Fruit fly (Drosophila melanogaster): ENCODE results near the gene CG5171.
A peak's percentile ranks its signal among the peaks of the same experiment; 100 is the strongest.

Gene CG5171

dm6 chr2L:7438505-7438904 is 37.4 kb downstream of the CG5171 start:
- TF ChIP-seq Mio (GFP tag; optimal IDR thresholded peaks at IDR 0.05) (no peak), foxo (GFP tag; optimal IDR thresholded peaks at IDR 0.05) (no peak), sage (GFP tag; optimal IDR thresholded peaks at IDR 0.05) (no peak), tai (GFP tag; optimal IDR thresholded peaks at IDR 0.05) (no peak), Hnf4 (GFP tag; optimal IDR thresholded peaks at IDR 0.05) (no peak), CrebA (GFP tag; optimal IDR thresholded peaks at IDR 0.05; ENCODE audit: borderline replicate concordance) (no peak), GATAd (GFP tag; optimal IDR thresholded peaks at IDR 0.05) (no peak), pan (optimal IDR thresholded peaks at IDR 0.05) (no peak), N (GFP tag; optimal IDR thresholded peaks at IDR 0.05) (no peak), CG9705 (GFP tag; optimal IDR thresholded peaks at IDR 0.05) (no peak), Dif (GFP tag; optimal IDR thresholded peaks at IDR 0.05; ENCODE audit: partially characterized antibody) (no peak), dl (GFP tag; optimal IDR thresholded peaks at IDR 0.05; ENCODE audit: insufficient read depth in 1 of 2, partially characterized antibody in 2 of 2) (no peak), psq (GFP tag; optimal IDR thresholded peaks at IDR 0.05) (no peak), dsf (GFP tag; optimal IDR thresholded peaks at IDR 0.05; ENCODE audit: borderline replicate concordance) (no peak), br (GFP tag; optimal IDR thresholded peaks at IDR 0.05) (no peak)

DNA sequence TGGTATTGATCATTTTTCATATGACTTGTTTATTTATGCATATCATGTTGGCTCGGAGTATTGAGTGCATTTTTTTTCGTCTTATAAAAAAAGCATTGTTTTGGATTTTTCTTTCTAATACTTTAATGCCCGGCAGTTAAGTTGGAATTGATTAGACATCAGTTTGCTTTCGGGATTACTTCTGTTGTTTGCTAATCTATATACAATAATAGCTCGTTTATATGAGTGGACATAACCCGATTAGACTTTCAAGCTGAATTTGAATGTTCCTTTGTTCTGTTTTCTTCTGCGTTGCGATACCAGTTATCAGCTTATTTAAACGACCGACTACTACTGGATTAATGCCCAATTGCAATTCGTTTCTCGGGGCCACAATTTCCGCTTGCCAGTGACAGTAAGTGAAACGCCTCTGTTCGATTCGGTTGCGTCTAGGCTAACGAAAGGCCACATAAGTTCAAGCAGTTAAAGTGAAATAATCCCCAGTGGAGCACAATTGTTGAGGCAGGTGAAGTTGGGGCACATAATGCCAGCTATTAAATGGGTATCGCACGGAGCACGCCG is 39.4 kb downstream of the CG5171 start:
- TF ChIP-seq h (GFP tag; optimal IDR thresholded peaks at IDR 0.05) (no peak), Vsx2 (GFP tag; optimal IDR thresholded peaks at IDR 0.05; ENCODE audit: partially characterized antibody) (no peak), CrebA (GFP tag; optimal IDR thresholded peaks at IDR 0.05; ENCODE audit: borderline replicate concordance) (no peak), Hr78 (GFP tag; optimal IDR thresholded peaks at IDR 0.05) (no peak), fru (GFP tag; optimal IDR thresholded peaks at IDR 0.05) (no peak), sv (GFP tag; optimal IDR thresholded peaks at IDR 0.05) (no peak), HLH106 (tag; optimal IDR thresholded peaks at IDR 0.05) (no peak), Mio (GFP tag; optimal IDR thresholded peaks at IDR 0.05) (no peak), psq (GFP tag; optimal IDR thresholded peaks at IDR 0.05) (no peak), jim (GFP tag; optimal IDR thresholded peaks at IDR 0.05) (no peak)

dm6 chr2L:7442106-7442505 is 41.0 kb downstream of the CG5171 start:
- TF ChIP-seq fru (GFP tag; optimal IDR thresholded peaks at IDR 0.05) (no peak), pan (optimal IDR thresholded peaks at IDR 0.05) (no peak), jim (GFP tag; optimal IDR thresholded peaks at IDR 0.05) (no peak), br (GFP tag; optimal IDR thresholded peaks at IDR 0.05) (no peak), HLH106 (tag; optimal IDR thresholded peaks at IDR 0.05) (no peak), sv (GFP tag; optimal IDR thresholded peaks at IDR 0.05) (no peak), Dif (GFP tag; optimal IDR thresholded peaks at IDR 0.05; ENCODE audit: partially characterized antibody) (no peak), Hr83 (GFP tag; optimal IDR thresholded peaks at IDR 0.05; ENCODE audit: poor library complexity, severe bottlenecking) (no peak), h (GFP tag; optimal IDR thresholded peaks at IDR 0.05) (no peak), Dfd (GFP tag; optimal IDR thresholded peaks at IDR 0.05) (no peak), rgr (GFP tag; optimal IDR thresholded peaks at IDR 0.05) (no peak), dl (GFP tag; optimal IDR thresholded peaks at IDR 0.05; ENCODE audit: insufficient read depth in 1 of 2, partially characterized antibody in 2 of 2) (no peak), dmrt93B (GFP tag; optimal IDR thresholded peaks at IDR 0.05) (no peak), psq (GFP tag; optimal IDR thresholded peaks at IDR 0.05) (no peak), Rel (GFP tag; optimal IDR thresholded peaks at IDR 0.05) (no peak), Rel (tag; optimal IDR thresholded peaks at IDR 0.05) (no peak), Hr78 (GFP tag; optimal IDR thresholded peaks at IDR 0.05) (no peak), Vsx2 (GFP tag; optimal IDR thresholded peaks at IDR 0.05; ENCODE audit: partially characterized antibody) (no peak)

DNA sequence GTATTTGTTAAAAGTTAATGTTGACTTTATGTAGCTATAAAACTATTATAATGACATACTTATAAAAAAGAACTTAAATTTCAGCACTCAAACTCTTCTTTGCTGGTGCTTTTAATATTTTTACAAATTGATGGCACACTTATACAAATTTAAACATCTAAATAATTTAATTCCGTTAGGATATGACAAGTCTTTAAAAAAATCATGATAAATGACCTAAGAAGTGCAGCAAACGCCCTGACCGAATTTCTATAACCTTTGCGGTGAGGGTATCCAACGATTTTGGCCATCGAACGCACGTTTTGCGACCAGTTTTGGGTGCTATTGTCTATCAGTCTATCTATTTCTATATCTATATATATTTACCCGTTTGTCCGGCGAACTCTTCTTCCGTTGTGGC is 41.8 kb downstream of the CG5171 start:
- TF ChIP-seq CG32264 (GFP tag; optimal IDR thresholded peaks at IDR 0.05) (no peak), usp (GFP tag; optimal IDR thresholded peaks at IDR 0.05) (no peak), sv (GFP tag; optimal IDR thresholded peaks at IDR 0.05) (peak; percentile 27), Dif (GFP tag; optimal IDR thresholded peaks at IDR 0.05; ENCODE audit: partially characterized antibody) (no peak)

- TF ChIP-seq CrebA (GFP tag; optimal IDR thresholded peaks at IDR 0.05; ENCODE audit: borderline replicate concordance) (no peak), Myc (optimal IDR thresholded peaks at IDR 0.05) (peak; percentile 22)
Observed at dm6 chr2L:7447820-7448219, 46.7 kb downstream of the CG5171 start.
